ENCODE assay signal across 1 fruit fly cellular context in genomic region chr3L:8303912-8304311, dm6.
TF ChIP-seq lines count a peak whose summit lies in the region.

TSS of gene CG7194 (minus strand) at chr3L:8304059.
TSS of gene Sbp2 (plus strand) at chr3L:8304157.

TF ChIP-seq in whole organism, embryonic, 481 proteins besides CTCF, POLR2A, EP300 and RAD21 (continued from another document):
- TF ChIP-seq sc (optimal IDR thresholded peaks at IDR 0.05; lab: Kevin White, UChicago) (no peak), sc (GFP tag; optimal IDR thresholded peaks at IDR 0.05; lab: Kevin White, UChicago) (no peak), Kr (GFP tag; optimal IDR thresholded peaks at IDR 0.05; lab: Kevin White, UChicago) (no peak), bbx (GFP tag; IDR thresholded peaks at IDR 0.05; lab: Robert Waterston, UW; ENCODE audit: partially characterized antibody) (peak; percentile 7; the same call in 1 of the 2 replicates), CG10274 (GFP tag; optimal IDR thresholded peaks at IDR 0.05; lab: Kevin White, UChicago) (no peak), CHES-1-like (GFP tag; optimal IDR thresholded peaks at IDR 0.05; lab: Kevin White, UChicago) (no peak), Sry-β (GFP tag; optimal IDR thresholded peaks at IDR 0.05; lab: Kevin White, UChicago) (peak; percentile 44)
